Worm (Caenorhabditis elegans) whole organism, L4/young adult: ENCODE data around the gene F17C8.6.
"Not testable (repeated sequence)": the region's sequence is repeated elsewhere in the genome, so short reads cannot be mapped to it uniquely, and the experiment has no call there.

Experiments
- W03F9.2 ChIP-seq: fragments of 150-350 bp; optimal IDR thresholded peaks from 2 replicates; lab custom pipeline; 2014; ENCODE audit warnings: missing biosample characterization, missing genetic modification characterization
- dao-5 ChIP-seq: sonication (generic microtip); optimal IDR thresholded peaks from 2 replicates; lab custom pipeline; 2016; ENCODE audit warnings: missing genotype, missing genetic modification characterization, moderate library complexity, missing compliant biosample characterization
- him-1 ChIP-seq: sonication (generic microtip); optimal IDR thresholded peaks from 2 replicates; lab custom pipeline; 2016; ENCODE audit warnings: missing genotype, missing genetic modification reagents, missing genetic modification characterization, missing compliant biosample characterization

Gene F17C8.6

ce11 chrIII:4745934-4746333 lies at the start of gene F17C8.6:
Gene F17C8.6 (minus strand): TSS chrIII:4746034.
- no peak for TF ChIP-seq dao-5 (tag; lab: Kevin White, UChicago)
- TF ChIP-seq W03F9.2 (tag; lab: Kevin White, UChicago): no peak
- no peak for TF ChIP-seq him-1 (tag; lab: Kevin White, UChicago)

- TF ChIP-seq him-1 (tag; lab: Kevin White, UChicago): no peak
- no peak for TF ChIP-seq dao-5 (tag; lab: Kevin White, UChicago)
- no peak for TF ChIP-seq W03F9.2 (tag; lab: Kevin White, UChicago)
These were observed 46.8 kb upstream of the F17C8.6 start, which contains the start of gene mip-1 for ce11 chrIII:4792560-4793136. Gene mip-1 (plus strand): TSS chrIII:4793086.

ce11 chrIII:4785714-4786113 lies 39.9 kb upstream of the F17C8.6 start, which contains the start of gene mel-28:
Gene mel-28 (plus strand): TSS chrIII:4786080.
- TF ChIP-seq W03F9.2 (tag; lab: Kevin White, UChicago) (no peak), dao-5 (tag; lab: Kevin White, UChicago) (no peak), him-1 (tag; lab: Kevin White, UChicago) (no peak)

ce11 chrIII:4785131-4785530 lies 39.3 kb upstream of the F17C8.6 start, which contains the start of gene enu-3.2:
Gene enu-3.2 (minus strand): TSS chrIII:4785235.
- not testable (repeated sequence) for TF ChIP-seq dao-5, him-1, W03F9.2 (tag; lab: Kevin White, UChicago)

- not testable (repeated sequence) for TF ChIP-seq W03F9.2, dao-5, him-1 (tag; lab: Kevin White, UChicago)
These were observed 36.2 kb upstream of the F17C8.6 start, which contains the start of the genes gex-5 and C38D4.10 for ce11 chrIII:4781937-4782576. Gene gex-5 (minus strand): TSS chrIII:4781987. Gene C38D4.10 (plus strand): TSS chrIII:4782526.

ce11 chrIII:4779855-4780254 lies 34.0 kb upstream of the F17C8.6 start, which contains the start of gene B0393.9:
Gene B0393.9 (minus strand): TSS chrIII:4780157.
- TF ChIP-seq him-1 (tag; lab: Kevin White, UChicago): no peak
- TF ChIP-seq dao-5 (tag; lab: Kevin White, UChicago): no peak
- no peak for TF ChIP-seq W03F9.2 (tag; lab: Kevin White, UChicago)

- TF ChIP-seq dao-5 (tag; lab: Kevin White, UChicago) (no peak), him-1 (tag; lab: Kevin White, UChicago) (no peak), W03F9.2 (tag; lab: Kevin White, UChicago) (no peak)
These were observed 32.2 kb upstream of the F17C8.6 start, which contains the start of gene B0393.7 for ce11 chrIII:4778003-4778402. Gene B0393.7 (minus strand): TSS chrIII:4778103.

- no peak for TF ChIP-seq him-1 (tag; lab: Kevin White, UChicago)
- no peak for TF ChIP-seq W03F9.2 (tag; lab: Kevin White, UChicago)
- no peak for TF ChIP-seq dao-5 (tag; lab: Kevin White, UChicago)
These were observed 22.2 kb upstream of the F17C8.6 start for ce11 chrIII:4767869-4768645.

ce11 chrIII:4766842-4767241 lies 21.0 kb upstream of the F17C8.6 start:
- TF ChIP-seq him-1 (tag; lab: Kevin White, UChicago) (no peak), W03F9.2 (tag; lab: Kevin White, UChicago) (no peak), dao-5 (tag; lab: Kevin White, UChicago) (no peak)

- TF ChIP-seq him-1 (tag; lab: Kevin White, UChicago) (no peak), dao-5 (tag; lab: Kevin White, UChicago) (no peak), W03F9.2 (tag; lab: Kevin White, UChicago) (no peak)
These were observed 19.6 kb upstream of the F17C8.6 start, which contains the start of gene B0393.5 for ce11 chrIII:4765474-4765873. Gene B0393.5 (plus strand): TSS chrIII:4765774.

- TF ChIP-seq dao-5 (tag; lab: Kevin White, UChicago): no peak
- no peak for TF ChIP-seq him-1 (tag; lab: Kevin White, UChicago)
- TF ChIP-seq W03F9.2 (tag; lab: Kevin White, UChicago): no peak
These were observed 17.7 kb upstream of the F17C8.6 start, which contains the start of gene B0393.4 for ce11 chrIII:4763509-4763908. Gene B0393.4 (minus strand): TSS chrIII:4763609.

- TF ChIP-seq W03F9.2 (tag; lab: Kevin White, UChicago): no peak
- no peak for TF ChIP-seq him-1 (tag; lab: Kevin White, UChicago)
- no peak for TF ChIP-seq dao-5 (tag; lab: Kevin White, UChicago)
These were observed 17.0 kb upstream of the F17C8.6 start for ce11 chrIII:4762846-4763245.
